Worm (Caenorhabditis elegans): Measurements from ENCODE around the gene C16B8.2.

Gene C16B8.2

ce11 chrX:3938950-3939349 is 27.3 kb downstream of the C16B8.2 start, which contains the start of gene T19D2.3:
Gene T19D2.3 (plus strand): TSS chrX:3939250.
- TF ChIP-seq ceh-9 (tag; optimal IDR thresholded peaks at IDR 0.05) (no peak), ceh-31 (tag; optimal IDR thresholded peaks at IDR 0.05) (no peak), pha-4 (tag; optimal IDR thresholded peaks at IDR 0.05) (no peak), dve-1 (tag; optimal IDR thresholded peaks at IDR 0.05) (no peak), Y22D7AL.16 (tag; optimal IDR thresholded peaks at IDR 0.05) (no peak), C08G9.2 (tag; optimal IDR thresholded peaks at IDR 0.05) (no peak), ceh-18 (tag; optimal IDR thresholded peaks at IDR 0.05) (no peak), unc-55 (GFP tag; optimal IDR thresholded peaks at IDR 0.05) (no peak), ama-1 (optimal IDR thresholded peaks at IDR 0.05) (no peak), mec-3 (tag; optimal IDR thresholded peaks at IDR 0.05; ENCODE audit: borderline replicate concordance) (no peak), sdc-2 (tag; optimal IDR thresholded peaks at IDR 0.05) (no peak), hlh-8 (tag; optimal IDR thresholded peaks at IDR 0.05) (no peak), T23F11.4 (GFP tag; optimal IDR thresholded peaks at IDR 0.05) (no peak), dmd-4 (tag; optimal IDR thresholded peaks at IDR 0.05; ENCODE audit: borderline replicate concordance) (no peak), ceh-24 (tag; optimal IDR thresholded peaks at IDR 0.05) (no peak), gmeb-2 (tag; optimal IDR thresholded peaks at IDR 0.05) (no peak), tbx-7 (tag; optimal IDR thresholded peaks at IDR 0.05) (no peak), nhr-11 (tag; optimal IDR thresholded peaks at IDR 0.05) (no peak), pag-3 (tag; optimal IDR thresholded peaks at IDR 0.05; ENCODE audit: borderline replicate concordance) (no peak), pros-1 (tag; optimal IDR thresholded peaks at IDR 0.05) (no peak)

- TF ChIP-seq fkh-6 (tag; optimal IDR thresholded peaks at IDR 0.05), result no peak
- TF ChIP-seq gmeb-2 (tag; optimal IDR thresholded peaks at IDR 0.05), result no peak
- no peak for TF ChIP-seq unc-55 (GFP tag; optimal IDR thresholded peaks at IDR 0.05)
- no peak for TF ChIP-seq che-1 (tag; optimal IDR thresholded peaks at IDR 0.05)
- no peak for TF ChIP-seq sox-4 (tag; optimal IDR thresholded peaks at IDR 0.05)
- TF ChIP-seq unc-42 (tag; optimal IDR thresholded peaks at IDR 0.05), result no peak
- no peak for TF ChIP-seq pha-2 (tag; optimal IDR thresholded peaks at IDR 0.05)
Measured at ce11 chrX:3937884-3938283, 28.3 kb downstream of the C16B8.2 start.

- no peak for TF ChIP-seq fkh-10 (GFP tag; optimal IDR thresholded peaks at IDR 0.05)
- no peak for TF ChIP-seq K02D7.2 (tag; optimal IDR thresholded peaks at IDR 0.05)
- no peak for TF ChIP-seq unc-3 (GFP tag; conservative IDR thresholded peaks at IDR 0.05)
- no peak for TF ChIP-seq unc-3 (tag; optimal IDR thresholded peaks at IDR 0.05)
- no peak for TF ChIP-seq ceh-30 (tag; optimal IDR thresholded peaks at IDR 0.05)
- no peak for TF ChIP-seq ceh-31 (tag; optimal IDR thresholded peaks at IDR 0.05)
- TF ChIP-seq pha-2 (tag; optimal IDR thresholded peaks at IDR 0.05), result no peak
- TF ChIP-seq rnt-1 (tag; optimal IDR thresholded peaks at IDR 0.05), result no peak
- TF ChIP-seq npax-4 (tag; optimal IDR thresholded peaks at IDR 0.05), result no peak
- TF ChIP-seq ceh-48 (tag; optimal IDR thresholded peaks at IDR 0.05), result no peak
- no peak for TF ChIP-seq ref-2 (tag; optimal IDR thresholded peaks at IDR 0.05)
- no peak for TF ChIP-seq hlh-15 (tag; optimal IDR thresholded peaks at IDR 0.05)
- TF ChIP-seq ceh-9 (tag; optimal IDR thresholded peaks at IDR 0.05), result no peak
- TF ChIP-seq madf-2 (tag; optimal IDR thresholded peaks at IDR 0.05), result no peak
- no peak for TF ChIP-seq ceh-22 (tag; optimal IDR thresholded peaks at IDR 0.05)
- no peak for TF ChIP-seq T23F11.4 (GFP tag; optimal IDR thresholded peaks at IDR 0.05)
Measured at ce11 chrX:3937483-3937882, 28.7 kb downstream of the C16B8.2 start.

- TF ChIP-seq rnt-1 (tag; optimal IDR thresholded peaks at IDR 0.05), result no peak
- TF ChIP-seq ets-4 (tag; optimal IDR thresholded peaks at IDR 0.05), result no peak
- no peak for TF ChIP-seq sox-2 (GFP tag; IDR thresholded peaks at IDR 0.05)
- TF ChIP-seq pax-1 (tag; optimal IDR thresholded peaks at IDR 0.05), result no peak
- TF ChIP-seq nhr-11 (tag; optimal IDR thresholded peaks at IDR 0.05), result no peak
- TF ChIP-seq unc-3 (GFP tag; conservative IDR thresholded peaks at IDR 0.05), result no peak
- TF ChIP-seq unc-3 (tag; optimal IDR thresholded peaks at IDR 0.05), result no peak
- TF ChIP-seq hlh-6 (tag; optimal IDR thresholded peaks at IDR 0.05), result no peak
- TF ChIP-seq eyg-1 (tag; optimal IDR thresholded peaks at IDR 0.05), result no peak
- TF ChIP-seq hlh-8 (tag; optimal IDR thresholded peaks at IDR 0.05), result no peak
Measured at ce11 chrX:3932694-3933093, 33.5 kb downstream of the C16B8.2 start.

Data from whole organism, late embryonic.